Fruit fly (Drosophila melanogaster) whole organism, embryonic: ENCODE data around the gene CG3740.

Experiments
- Abd-B ChIP-seq: fragments of 200-800 bp; sonication (Bioruptor generic); optimal IDR thresholded peaks from 2 replicates; lab custom pipeline; 2018; ENCODE audit warnings: missing biosample characterization, mild to moderate bottlenecking, missing genetic modification characterization, moderate library complexity
- Aef1 ChIP-seq: fragments of 200-800 bp; sonication (Bioruptor generic); IDR thresholded peaks from 3 replicates; pipeline ENCODE4 v1.3.6; 2022; ENCODE audit warnings: missing biosample characterization, missing genetic modification characterization
- Antp ChIP-seq: fragments of 200-800 bp; sonication (Bioruptor generic); optimal IDR thresholded peaks from 3 replicates; lab custom pipeline; 2016; ENCODE audit warnings: missing biosample characterization, missing genetic modification characterization
- CG10462 ChIP-seq: fragments of 200-800 bp; sonication (Bioruptor generic); optimal IDR thresholded peaks from 2 replicates; lab custom pipeline; 2016; ENCODE audit warnings: missing biosample characterization, missing genetic modification characterization
- CG10979 ChIP-seq: fragments of 200-800 bp; sonication (Bioruptor generic); optimal IDR thresholded peaks from 2 replicates; lab custom pipeline; 2018; ENCODE audit warnings: missing biosample characterization, mild to moderate bottlenecking, missing genetic modification characterization, moderate library complexity
- CG14965 ChIP-seq: fragments of 200-800 bp; sonication (Bioruptor generic); optimal IDR thresholded peaks from 2 replicates; lab custom pipeline; 2016; ENCODE audit warnings: missing biosample characterization, missing genetic modification characterization, borderline replicate concordance
- CG15514 ChIP-seq: fragments of 200-800 bp; sonication (Bioruptor generic); optimal IDR thresholded peaks from 3 replicates; lab custom pipeline; 2017; ENCODE audit warnings: missing biosample characterization, missing genetic modification characterization, mild to moderate bottlenecking, moderate library complexity, missing genetic modification reagents
- CG2129 ChIP-seq: fragments of 200-800 bp; sonication (Bioruptor generic); IDR thresholded peaks from 2 replicates; pipeline ENCODE4 v1.3.6; 2022; ENCODE audit warnings: missing biosample characterization, missing genetic modification characterization; ENCODE audit not compliant: partially characterized antibody
- CG30431 ChIP-seq: fragments of 200-800 bp; sonication (Bioruptor generic); optimal IDR thresholded peaks from 2 replicates; lab custom pipeline; 2017; ENCODE audit warnings: missing biosample characterization, missing genetic modification characterization
- CG31224 ChIP-seq: fragments of 200-800 bp; sonication (Bioruptor generic); IDR thresholded peaks from 2 replicates; pipeline ENCODE4 v1.3.6; 2022; ENCODE audit warnings: missing biosample characterization, missing genetic modification characterization
- CG31388 ChIP-seq: fragments of 200-800 bp; sonication (Bioruptor generic); optimal IDR thresholded peaks from 2 replicates; lab custom pipeline; 2016; ENCODE audit warnings: missing biosample characterization, missing genetic modification characterization
- CG33557 ChIP-seq: fragments of 200-800 bp; sonication (Bioruptor generic); optimal IDR thresholded peaks from 2 replicates; lab custom pipeline; 2019; ENCODE audit warnings: missing biosample characterization, mild to moderate bottlenecking, missing genetic modification characterization, moderate library complexity
- CG3838 ChIP-seq: fragments of 200-800 bp; sonication (Bioruptor generic); optimal IDR thresholded peaks from 3 replicates; lab custom pipeline; 2016; ENCODE audit warnings: missing biosample characterization, missing genetic modification characterization
- CG4617 ChIP-seq: fragments of 200-800 bp; sonication (Bioruptor generic); optimal IDR thresholded peaks from 3 replicates; lab custom pipeline; 2016; ENCODE audit warnings: missing biosample characterization, missing genetic modification characterization, borderline replicate concordance
- CG5180 ChIP-seq: fragments of 200-800 bp; sonication (Bioruptor generic); optimal IDR thresholded peaks from 3 replicates; lab custom pipeline; 2017; ENCODE audit warnings: missing biosample characterization, missing genetic modification characterization, mild to moderate bottlenecking, moderate library complexity, missing genetic modification reagents
- CG7556 ChIP-seq: fragments of 200-800 bp; sonication (Bioruptor generic); optimal IDR thresholded peaks from 2 replicates; lab custom pipeline; 2017; ENCODE audit warnings: missing biosample characterization, mild to moderate bottlenecking, missing genetic modification characterization
- CG7928 ChIP-seq: fragments of 200-800 bp; sonication (Bioruptor generic); optimal IDR thresholded peaks from 2 replicates; lab custom pipeline; 2017; ENCODE audit warnings: missing biosample characterization, mild to moderate bottlenecking, missing genetic modification characterization
- CG8478 ChIP-seq: fragments of >200 bp; optimal IDR thresholded peaks from 2 replicates; lab custom pipeline; 2018
- CG9437 ChIP-seq: fragments of 200-800 bp; sonication (Bioruptor generic); optimal IDR thresholded peaks from 2 replicates; lab custom pipeline; 2018; ENCODE audit warnings: missing biosample characterization, mild to moderate bottlenecking, missing genetic modification characterization
- Dbx ChIP-seq: fragments of 200-800 bp; sonication (Bioruptor generic); IDR thresholded peaks from 3 replicates; pipeline ENCODE4 v1.3.6; 2022; ENCODE audit warnings: missing biosample characterization, missing genetic modification characterization
- Dref ChIP-seq: fragments of 200-800 bp; sonication (Bioruptor generic); IDR thresholded peaks from 2 replicates; pipeline ENCODE4 v1.3.6; 2022; ENCODE audit warnings: missing biosample characterization, missing genetic modification characterization
- Eip74EF ChIP-seq, 2 experiments: fragments of 200-800 bp in 1 of 2; fragments of >200 bp in 1 of 2; sonication (Bioruptor generic) in 1 of 2; optimal IDR thresholded peaks; 2 replicates each; lab custom pipeline; 2017 to 2019; ENCODE audit warnings: missing biosample characterization in 2 of 2, missing genetic modification characterization in 2 of 2, mild to moderate bottlenecking in 1 of 2, moderate library complexity in 1 of 2
- H2.0 ChIP-seq: fragments of 200-800 bp; sonication (Bioruptor generic); IDR thresholded peaks from 2 replicates; pipeline ENCODE4 v1.3.6; 2022; ENCODE audit warnings: missing biosample characterization, missing genetic modification characterization
- HmgZ ChIP-seq: fragments of 200-800 bp; sonication (Bioruptor generic); optimal IDR thresholded peaks from 2 replicates; lab custom pipeline; 2018; ENCODE audit warnings: missing biosample characterization, mild to moderate bottlenecking, missing genetic modification characterization
- NC2α ChIP-seq: fragments of 200-800 bp; sonication (Bioruptor generic); optimal IDR thresholded peaks from 2 replicates; lab custom pipeline; 2016; ENCODE audit warnings: missing biosample characterization, missing genetic modification characterization
- Ptx1 ChIP-seq: fragments of 200-800 bp; sonication (Bioruptor generic); IDR thresholded peaks from 2 replicates; pipeline ENCODE4 v1.3.6; 2022; ENCODE audit warnings: missing biosample characterization, missing genetic modification characterization
- Ravus ChIP-seq: fragments of 200-800 bp; sonication (Bioruptor generic); IDR thresholded peaks from 2 replicates; pipeline ENCODE4 v1.3.6; 2022; ENCODE audit warnings: missing biosample characterization, missing genetic modification characterization
- Rfx ChIP-seq: fragments of 200-800 bp; sonication (Bioruptor generic); IDR thresholded peaks from 2 replicates; pipeline ENCODE4 v1.3.6; 2022; ENCODE audit warnings: missing biosample characterization, missing genetic modification characterization
- Sox100B ChIP-seq: fragments of 200-800 bp; sonication (Bioruptor generic); optimal IDR thresholded peaks from 3 replicates; lab custom pipeline; 2018; ENCODE audit warnings: missing biosample characterization, mild to moderate bottlenecking, missing genetic modification characterization
- TFAM ChIP-seq: fragments of 200-800 bp; sonication (Bioruptor generic); optimal IDR thresholded peaks from 2 replicates; lab custom pipeline; 2017; ENCODE audit warnings: missing biosample characterization, missing genetic modification characterization, inconsistent platforms
- ash1 ChIP-seq: fragments of 200-800 bp; sonication (Bioruptor generic); optimal IDR thresholded peaks from 2 replicates; lab custom pipeline; 2018; ENCODE audit warnings: missing biosample characterization, mild to moderate bottlenecking, missing genetic modification characterization
- ato ChIP-seq: fragments of 200-800 bp; sonication (Bioruptor generic); IDR thresholded peaks from 2 replicates; pipeline ENCODE4 v1.3.6; 2022; ENCODE audit warnings: missing biosample characterization, missing genetic modification characterization; ENCODE audit not compliant: partially characterized antibody
- chinmo ChIP-seq: fragments of 200-800 bp; sonication (Bioruptor generic); IDR thresholded peaks from 4 replicates; pipeline ENCODE4 v1.3.6; 2022; ENCODE audit warnings: missing biosample characterization, missing genetic modification characterization; ENCODE audit not compliant: partially characterized antibody
- grau ChIP-seq: fragments of 200-800 bp; optimal IDR thresholded peaks from 3 replicates; lab custom pipeline; 2019; ENCODE audit warnings: missing biosample characterization, mild to moderate bottlenecking, missing genetic modification characterization, moderate library complexity
- hkb ChIP-seq, 2 experiments: fragments of 200-800 bp in 1 of 2; fragments of >200 bp in 1 of 2; sonication (Bioruptor generic) in 1 of 2; IDR thresholded peaks in 1 of 2; optimal IDR thresholded peaks in 1 of 2; 2 replicates each; pipeline versions ENCODE4 v1.3.6 to Lab custom; 2017 to 2022; ENCODE audit warnings: missing biosample characterization in 1 of 2, missing genetic modification characterization in 1 of 2
- inv ChIP-seq: fragments of 200-800 bp; sonication (Bioruptor generic); IDR thresholded peaks from 2 replicates; pipeline ENCODE4 v1.3.6; 2022; ENCODE audit warnings: missing biosample characterization, missing genetic modification characterization; ENCODE audit not compliant: partially characterized antibody
- kah ChIP-seq: fragments of 200-800 bp; sonication (Bioruptor generic); optimal IDR thresholded peaks from 2 replicates; lab custom pipeline; 2018; ENCODE audit warnings: missing biosample characterization, mild to moderate bottlenecking, missing genetic modification characterization
- lmd ChIP-seq: fragments of 200-800 bp; sonication (Bioruptor generic); IDR thresholded peaks from 2 replicates; pipeline ENCODE4 v1.3.6; 2022; ENCODE audit warnings: missing biosample characterization, missing genetic modification characterization
- luna ChIP-seq: fragments of 200-800 bp; sonication (Bioruptor generic); optimal IDR thresholded peaks from 2 replicates; lab custom pipeline; 2016; ENCODE audit warnings: missing biosample characterization, missing genetic modification characterization
- mld ChIP-seq: fragments of 200-800 bp; sonication (Bioruptor generic); IDR thresholded peaks from 3 replicates; pipeline ENCODE4 v1.3.6; 2022; ENCODE audit warnings: missing biosample characterization, missing genetic modification characterization; ENCODE audit not compliant: partially characterized antibody
- org-1 ChIP-seq: fragments of 200-800 bp; sonication (Bioruptor generic); optimal IDR thresholded peaks from 2 replicates; lab custom pipeline; 2017; ENCODE audit warnings: missing biosample characterization, missing genetic modification characterization
- otp ChIP-seq: fragments of 200-800 bp; sonication (Bioruptor generic); IDR thresholded peaks from 3 replicates; pipeline ENCODE4, ENCODE4 v1.3.6; 2022; ENCODE audit warnings: missing biosample characterization, missing genetic modification characterization
- peb ChIP-seq: fragments of 200-800 bp; sonication (Bioruptor generic); IDR thresholded peaks from 2 replicates; pipeline ENCODE4 v1.3.6; 2022; ENCODE audit warnings: missing biosample characterization, missing genetic modification characterization
- pfk ChIP-seq: fragments of 200-800 bp; sonication (Bioruptor generic); optimal IDR thresholded peaks from 2 replicates; lab custom pipeline; 2018; ENCODE audit warnings: missing biosample characterization, mild to moderate bottlenecking, missing genetic modification characterization, moderate library complexity
- psq ChIP-seq: fragments of 200-800 bp; sonication (Bioruptor generic); optimal IDR thresholded peaks from 2 replicates; lab custom pipeline; 2017; ENCODE audit warnings: missing biosample characterization, missing genetic modification characterization
- sens-2 ChIP-seq: fragments of 200-800 bp; sonication (Bioruptor generic); IDR thresholded peaks from 2 replicates; pipeline ENCODE4 v1.3.6; 2022; ENCODE audit warnings: missing biosample characterization, missing genetic modification characterization
- ttk ChIP-seq: fragments of 200-800 bp; sonication (Bioruptor generic); IDR thresholded peaks from 2 replicates; pipeline ENCODE4 v2.1.2; 2022; ENCODE audit warnings: missing biosample characterization, missing genetic modification characterization
- tx ChIP-seq: fragments of 200-800 bp; sonication (Bioruptor generic); optimal IDR thresholded peaks from 2 replicates; lab custom pipeline; 2016; ENCODE audit warnings: missing biosample characterization, missing genetic modification characterization
- unc-4 ChIP-seq: fragments of 200-800 bp; sonication (Bioruptor generic); IDR thresholded peaks from 2 replicates; pipeline ENCODE4 v1.3.6; 2022; ENCODE audit warnings: missing biosample characterization, missing genetic modification characterization; ENCODE audit not compliant: partially characterized antibody
- wor ChIP-seq: fragments of 200-800 bp; sonication (Bioruptor generic); IDR thresholded peaks from 2 replicates; pipeline ENCODE4 v1.3.6; 2022; ENCODE audit warnings: missing biosample characterization, missing genetic modification characterization
- zfh2 ChIP-seq: fragments of 200-800 bp; sonication (Bioruptor generic); optimal IDR thresholded peaks from 2 replicates; lab custom pipeline; 2016; ENCODE audit warnings: missing biosample characterization, missing genetic modification characterization

CG3740 gene

DNA sequence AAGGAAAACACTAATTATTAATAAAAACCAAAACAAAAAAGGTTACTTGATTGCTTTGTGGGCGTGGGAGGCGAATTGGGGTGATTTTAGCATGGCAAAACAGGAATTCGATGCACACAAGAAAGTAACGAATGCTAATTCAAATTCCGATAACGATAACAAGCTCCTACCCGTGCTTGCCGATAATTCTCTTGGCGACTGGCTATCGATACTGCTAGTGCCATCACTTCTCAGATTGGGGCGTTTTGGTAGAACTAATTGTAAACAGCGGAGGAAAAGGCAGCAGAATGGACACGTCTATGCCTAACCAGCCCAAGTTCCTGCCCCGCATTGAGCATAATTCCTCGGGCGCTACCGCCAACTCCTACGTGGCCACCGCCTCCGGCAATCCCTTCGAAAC is 4.3 kb downstream of the CG3740 start, which contains the start of gene dor (continued):
- TF ChIP-seq unc-4 (GFP tag; lab: Robert Waterston, UW) (peak; percentile 80), Antp (GFP tag; lab: Kevin White, UChicago) (no peak), NC2α (GFP tag; lab: Kevin White, UChicago) (no peak), ttk (GFP tag; lab: Robert Waterston, UW) (no peak), HmgZ (no peak), Eip74EF (GFP tag; optimal IDR thresholded peaks at IDR 0.05; lab: Kevin White, UChicago) (no peak), otp (GFP tag; lab: Robert Waterston, UW) (no peak), kah (GFP tag; lab: Kevin White, UChicago) (no peak), Aef1 (GFP tag; lab: Robert Waterston, UW) (no peak), zfh2 (GFP tag; lab: Kevin White, UChicago) (no peak), grau (tag; lab: Kevin White, UChicago) (no peak), CG3838 (GFP tag; lab: Kevin White, UChicago) (no peak), Rfx (GFP tag; lab: Robert Waterston, UW) (0 out of 2 replicates have a peak, but pooled peaks have one; percentile 18), hkb (optimal IDR thresholded peaks at IDR 0.05; lab: Kevin White, UChicago) (no peak), hkb (GFP tag; IDR thresholded peaks at IDR 0.05; lab: Robert Waterston, UW) (no peak), CG10462 (GFP tag; lab: Kevin White, UChicago) (no peak), CG15514 (peak; percentile 36), lmd (GFP tag; lab: Robert Waterston, UW) (no peak), CG7928 (GFP tag; lab: Kevin White, UChicago) (no peak), ato (GFP tag; lab: Robert Waterston, UW) (peak; percentile 84), Dref (GFP tag; lab: Robert Waterston, UW) (peak; percentile 95), CG31388 (GFP tag; lab: Kevin White, UChicago) (no peak), peb (no peak), CG14965 (no peak), ash1 (GFP tag; lab: Kevin White, UChicago) (no peak), inv (peak; percentile 70), Sox100B (GFP tag; lab: Kevin White, UChicago) (no peak), mld (GFP tag; lab: Robert Waterston, UW) (peak; percentile 77; the same call in 2 of the 3 replicates), luna (GFP tag; lab: Kevin White, UChicago) (no peak), CG33557 (GFP tag; lab: Kevin White, UChicago) (no peak), wor (no peak), Ravus (GFP tag; lab: Robert Waterston, UW) (no peak), pfk (GFP tag; lab: Kevin White, UChicago) (no peak), org-1 (GFP tag; lab: Kevin White, UChicago) (no peak), Abd-B (GFP tag; lab: Kevin White, UChicago) (no peak), CG2129 (GFP tag; lab: Robert Waterston, UW) (peak; percentile 52), Dbx (GFP tag; lab: Robert Waterston, UW) (no peak), TFAM (no peak), CG10979 (no peak), H2.0 (GFP tag; lab: Robert Waterston, UW) (no peak), chinmo (GFP tag; lab: Robert Waterston, UW) (peak; percentile 84; the same call in 1 of the 4 replicates), CG9437 (GFP tag; lab: Kevin White, UChicago) (no peak), Ptx1 (GFP tag; lab: Robert Waterston, UW) (no peak), CG8478 (no peak), CG4617 (GFP tag; lab: Kevin White, UChicago) (peak; percentile 55), tx (no peak), CG5180 (no peak), CG31224 (GFP tag; lab: Robert Waterston, UW) (no peak), psq (GFP tag; lab: Kevin White, UChicago) (no peak), CG7556 (no peak), sens-2 (GFP tag; lab: Robert Waterston, UW) (no peak), CG30431 (GFP tag; lab: Kevin White, UChicago) (no peak)
